Fruit fly (Drosophila melanogaster): ENCODE results near the gene aus.

Gene aus

dm6 chr3R:21365262-21365661 lies 15.9 kb upstream of the aus start (continued):
- TF ChIP-seq ATbp (GFP tag; optimal IDR thresholded peaks at IDR 0.05) = peak; percentile 87
- TF ChIP-seq Rx (GFP tag; IDR thresholded peaks at IDR 0.05) = peak; percentile 85
- TF ChIP-seq CG17612 (GFP tag; IDR thresholded peaks at IDR 0.05) = peak; percentile 84
- peak; percentile 75 for TF ChIP-seq Mes4 (GFP tag; optimal IDR thresholded peaks at IDR 0.05)
- 0 out of 3 replicates have a peak, but pooled peaks have one; percentile 40 for TF ChIP-seq knrl (GFP tag; IDR thresholded peaks at IDR 0.05; ENCODE audit: partially characterized antibody)
- TF ChIP-seq wdn (GFP tag; IDR thresholded peaks at IDR 0.05) = peak; percentile 90
- TF ChIP-seq Sry-δ (GFP tag; optimal IDR thresholded peaks at IDR 0.05) = peak; percentile 70
- peak; percentile 98 for TF ChIP-seq CG9817 (tag; optimal IDR thresholded peaks at IDR 0.05)
- peak; percentile 79 for TF ChIP-seq psq (GFP tag; optimal IDR thresholded peaks at IDR 0.05)
- TF ChIP-seq CG17568 (GFP tag; optimal IDR thresholded peaks at IDR 0.05) = no peak
- TF ChIP-seq CG8281 (tag; optimal IDR thresholded peaks at IDR 0.05) = peak; percentile 86
- peak; percentile 88; the same call in 1 of the 2 replicates for TF ChIP-seq Taf1 (GFP tag; IDR thresholded peaks at IDR 0.05)
- peak; percentile 90 for TF ChIP-seq CG11247 (GFP tag; IDR thresholded peaks at IDR 0.05)
- TF ChIP-seq schlank (tag; optimal IDR thresholded peaks at IDR 0.05) = peak; percentile 90
- TF ChIP-seq CG43689 (GFP tag; IDR thresholded peaks at IDR 0.05) = peak; percentile 81
- peak; percentile 94 for TF ChIP-seq Sox100B (GFP tag; optimal IDR thresholded peaks at IDR 0.05)
- TF ChIP-seq CG30403 (GFP tag; optimal IDR thresholded peaks at IDR 0.05) = peak; percentile 98
- TF ChIP-seq CG11723 (GFP tag; optimal IDR thresholded peaks at IDR 0.05) = peak; percentile 91
- TF ChIP-seq CG6791 (GFP tag; IDR thresholded peaks at IDR 0.05; ENCODE audit: partially characterized antibody) = no peak
- TF ChIP-seq CG3838 (GFP tag; optimal IDR thresholded peaks at IDR 0.05) = peak; percentile 97
- peak; percentile 87 for TF ChIP-seq slp2 (GFP tag; optimal IDR thresholded peaks at IDR 0.05)
- no peak for TF ChIP-seq hth (optimal IDR thresholded peaks at IDR 0.05)
- peak; percentile 82 for TF ChIP-seq onecut (GFP tag; IDR thresholded peaks at IDR 0.05)
- no peak for TF ChIP-seq unc-4 (GFP tag; IDR thresholded peaks at IDR 0.05; ENCODE audit: partially characterized antibody)
- TF ChIP-seq Dll (GFP tag; IDR thresholded peaks at IDR 0.05; ENCODE audit: partially characterized antibody) = no peak
- TF ChIP-seq HLH54F (GFP tag; optimal IDR thresholded peaks at IDR 0.05) = peak; percentile 97
- peak; percentile 67 for TF ChIP-seq luna (GFP tag; optimal IDR thresholded peaks at IDR 0.05)
- peak; percentile 97 for TF ChIP-seq Ptx1 (GFP tag; IDR thresholded peaks at IDR 0.05)
- peak; percentile 94 for TF ChIP-seq unpg (GFP tag; optimal IDR thresholded peaks at IDR 0.05)
- TF ChIP-seq YL-1 (GFP tag; optimal IDR thresholded peaks at IDR 0.05) = peak; percentile 98
- peak; percentile 88 for TF ChIP-seq Poxn (GFP tag; IDR thresholded peaks at IDR 0.05)
- TF ChIP-seq CG31365 (tag; optimal IDR thresholded peaks at IDR 0.05) = peak; percentile 59
- no peak for TF ChIP-seq Doc3 (GFP tag; IDR thresholded peaks at IDR 0.05; ENCODE audit: partially characterized antibody)
- TF ChIP-seq chn (GFP tag; optimal IDR thresholded peaks at IDR 0.05) = peak; percentile 94
- TF ChIP-seq CG9932 (GFP tag; IDR thresholded peaks at IDR 0.05) = peak; percentile 98
- TF ChIP-seq esg (GFP tag; conservative IDR thresholded peaks at IDR 0.05) = peak; percentile 93
- TF ChIP-seq CG12155 (GFP tag; optimal IDR thresholded peaks at IDR 0.05) = peak; percentile 96
- TF ChIP-seq chif (GFP tag; optimal IDR thresholded peaks at IDR 0.05) = peak; percentile 92 to 94
- TF ChIP-seq al (GFP tag; IDR thresholded peaks at IDR 0.05) = peak; percentile 94
- TF ChIP-seq Deaf1 (tag; optimal IDR thresholded peaks at IDR 0.05) = no peak
- peak; percentile 91 for TF ChIP-seq tx (GFP tag; optimal IDR thresholded peaks at IDR 0.05)
- TF ChIP-seq Dad (GFP tag; optimal IDR thresholded peaks at IDR 0.05) = peak; percentile 93
- TF ChIP-seq sd (tag; optimal IDR thresholded peaks at IDR 0.05) = peak; percentile 92
- peak; percentile 94 for TF ChIP-seq CG7372 (GFP tag; IDR thresholded peaks at IDR 0.05)
- peak; percentile 96 for TF ChIP-seq pho (GFP tag; optimal IDR thresholded peaks at IDR 0.05)
- peak; percentile 98 for TF ChIP-seq CG16815 (GFP tag; optimal IDR thresholded peaks at IDR 0.05)
- peak; percentile 94 for TF ChIP-seq Usf (GFP tag; optimal IDR thresholded peaks at IDR 0.05)
- TF ChIP-seq ewg (GFP tag; optimal IDR thresholded peaks at IDR 0.05) = peak; percentile 90
- peak; percentile 75 for TF ChIP-seq CG6254 (GFP tag; optimal IDR thresholded peaks at IDR 0.05)
- TF ChIP-seq tap (tag; optimal IDR thresholded peaks at IDR 0.05) = no peak
- TF ChIP-seq bbx (GFP tag; IDR thresholded peaks at IDR 0.05; ENCODE audit: partially characterized antibody) = no peak

Data from whole organism, embryonic.